Fruit fly (Drosophila melanogaster) whole organism, embryonic: ENCODE results near the gene Top3alpha.

ENCODE experiments used
- CG10543 ChIP-seq: fragments of 200-800 bp; sonication (Bioruptor generic); optimal IDR thresholded peaks from 3 replicates; lab custom pipeline; 2017; ENCODE audit warnings: missing biosample characterization, mild to moderate bottlenecking, missing genetic modification characterization, moderate library complexity
- D ChIP-seq, 2 experiments: fragments of 200-800 bp in 1 of 2; fragments of >200 bp in 1 of 2; sonication (Bioruptor generic) in 1 of 2; optimal IDR thresholded peaks; 2 replicates in 1 of 2; 3 replicates in 1 of 2; lab custom pipeline; 2017; ENCODE audit warnings: mild to moderate bottlenecking in 1 of 2, missing biosample characterization in 1 of 2, missing genetic modification characterization in 1 of 2, missing genetic modification reagents in 1 of 2

DNA sequence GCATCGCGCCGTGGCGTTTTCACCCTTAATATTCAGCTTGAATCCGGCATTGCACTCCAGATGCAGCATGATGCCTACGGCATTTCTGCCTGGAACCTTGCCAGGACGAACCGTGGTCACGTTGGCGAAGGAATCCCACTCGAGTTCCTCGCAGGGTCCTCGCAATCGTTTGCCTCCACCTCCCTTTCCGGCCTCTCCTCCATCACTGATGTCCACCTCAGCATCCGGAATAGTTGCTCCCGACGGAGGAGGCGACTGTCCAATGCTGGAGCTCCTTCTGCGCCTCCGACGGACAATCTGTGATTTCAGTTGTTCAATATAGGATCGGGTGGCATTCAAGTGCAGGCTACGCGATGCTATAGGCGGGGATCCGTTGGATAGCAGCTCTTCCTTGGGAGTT lies 14.2 kb downstream of the Top3alpha start:
- TF ChIP-seq CG10543 (GFP tag; lab: Kevin White, UChicago) (no peak), D (optimal IDR thresholded peaks at IDR 0.05; lab: Kevin White, UChicago) (no peak), D (GFP tag; optimal IDR thresholded peaks at IDR 0.05; lab: Kevin White, UChicago) (no peak)
